Fruit fly (Drosophila melanogaster): ENCODE data around the gene spoon.

Gene spoon

dm6 chrX:5429778-5430576 lies 9.3 kb upstream of the spoon start (continued):
- TF ChIP-seq CG7786 (GFP tag; optimal IDR thresholded peaks at IDR 0.05): peak; percentile 75
- peak; percentile 43 for TF ChIP-seq CG18764 (GFP tag; optimal IDR thresholded peaks at IDR 0.05)
- TF ChIP-seq CG17385 (GFP tag; optimal IDR thresholded peaks at IDR 0.05): peak; percentile 80
- peak; percentile 85 for TF ChIP-seq CG9817 (tag; optimal IDR thresholded peaks at IDR 0.05)
- peak; percentile 78 for TF ChIP-seq Hsf (GFP tag; optimal IDR thresholded peaks at IDR 0.05)
- peak; percentile 64 for TF ChIP-seq onecut (GFP tag; IDR thresholded peaks at IDR 0.05)
- TF ChIP-seq Sry-δ (GFP tag; optimal IDR thresholded peaks at IDR 0.05): peak; percentile 34
- TF ChIP-seq emc (GFP tag; optimal IDR thresholded peaks at IDR 0.05): peak; percentile 35
- peak; percentile 83 for TF ChIP-seq Fer3 (tag; optimal IDR thresholded peaks at IDR 0.05)
- TF ChIP-seq tin (GFP tag; optimal IDR thresholded peaks at IDR 0.05): peak; percentile 54
- TF ChIP-seq CG12236 (GFP tag; optimal IDR thresholded peaks at IDR 0.05): peak; percentile 29
- peak; percentile 66 for TF ChIP-seq Ssrp (tag; optimal IDR thresholded peaks at IDR 0.05)
- TF ChIP-seq crc (GFP tag; optimal IDR thresholded peaks at IDR 0.05): peak; percentile 34
- TF ChIP-seq CG3838 (GFP tag; optimal IDR thresholded peaks at IDR 0.05): peak; percentile 7
- no peak for TF ChIP-seq CG33557 (GFP tag; optimal IDR thresholded peaks at IDR 0.05)
- peak; percentile 39 for TF ChIP-seq D19A (tag; optimal IDR thresholded peaks at IDR 0.05)
- TF ChIP-seq ftz-f1 (GFP tag; optimal IDR thresholded peaks at IDR 0.05): no peak
- TF ChIP-seq NK7.1 (GFP tag; optimal IDR thresholded peaks at IDR 0.05): peak; percentile 51
- 0 out of 2 replicates have a peak, but pooled peaks have one; percentile 24 for TF ChIP-seq Rx (GFP tag; IDR thresholded peaks at IDR 0.05)
- peak; percentile 92 for TF ChIP-seq Fer1 (GFP tag; optimal IDR thresholded peaks at IDR 0.05)
- peak; percentile 61 for TF ChIP-seq her (GFP tag; optimal IDR thresholded peaks at IDR 0.05)
- peak; percentile 10 for TF ChIP-seq CG3407 (GFP tag; optimal IDR thresholded peaks at IDR 0.05)
- peak; percentile 51 for TF ChIP-seq gcm2 (GFP tag; optimal IDR thresholded peaks at IDR 0.05)
- TF ChIP-seq Myb (GFP tag; optimal IDR thresholded peaks at IDR 0.05): peak; percentile 64
- TF ChIP-seq CG4424 (GFP tag; optimal IDR thresholded peaks at IDR 0.05): peak; percentile 73
- peak; percentile 69 for TF ChIP-seq CG17568 (GFP tag; optimal IDR thresholded peaks at IDR 0.05)
- TF ChIP-seq Oaz (GFP tag; IDR thresholded peaks at IDR 0.05): peak; percentile 42
- TF ChIP-seq Ets97D (GFP tag; optimal IDR thresholded peaks at IDR 0.05): peak; percentile 34
- no peak for TF ChIP-seq CG13123 (GFP tag; optimal IDR thresholded peaks at IDR 0.05)
- peak; percentile 44 for TF ChIP-seq CG11723 (GFP tag; optimal IDR thresholded peaks at IDR 0.05)
- peak; percentile 58 for TF ChIP-seq E2f2 (GFP tag; IDR thresholded peaks at IDR 0.05)
- peak; percentile 25; the same call in 1 of the 2 replicates for TF ChIP-seq CG8765 (GFP tag; IDR thresholded peaks at IDR 0.05)
- TF ChIP-seq CG10565 (GFP tag; optimal IDR thresholded peaks at IDR 0.05): no peak
- TF ChIP-seq Ptx1 (GFP tag; IDR thresholded peaks at IDR 0.05): peak; percentile 92
- TF ChIP-seq ash1 (GFP tag; optimal IDR thresholded peaks at IDR 0.05): no peak
- peak; percentile 56 for TF ChIP-seq disco-r (GFP tag; optimal IDR thresholded peaks at IDR 0.05)
- TF ChIP-seq Hr39 (optimal IDR thresholded peaks at IDR 0.05): no peak
- TF ChIP-seq org-1 (GFP tag; optimal IDR thresholded peaks at IDR 0.05): peak; percentile 80
- peak; percentile 50 for TF ChIP-seq Deaf1 (tag; optimal IDR thresholded peaks at IDR 0.05)
- TF ChIP-seq CG13424 (tag; optimal IDR thresholded peaks at IDR 0.05): peak; percentile 87
- peak; percentile 14 for TF ChIP-seq CG12769 (tag; optimal IDR thresholded peaks at IDR 0.05)
- peak; percentile 34 for TF ChIP-seq cg (GFP tag; optimal IDR thresholded peaks at IDR 0.05)
- peak; percentile 39 for TF ChIP-seq CG4854 (GFP tag; optimal IDR thresholded peaks at IDR 0.05)
- TF ChIP-seq tna (GFP tag; IDR thresholded peaks at IDR 0.05; ENCODE audit: partially characterized antibody): no peak
- TF ChIP-seq pros (GFP tag; optimal IDR thresholded peaks at IDR 0.05): no peak
- TF ChIP-seq NFAT (GFP tag; IDR thresholded peaks at IDR 0.05): peak; percentile 81
- peak; percentile 60 for TF ChIP-seq CG17359 (tag; optimal IDR thresholded peaks at IDR 0.05)
- peak; percentile 81 for TF ChIP-seq CG14441 (GFP tag; IDR thresholded peaks at IDR 0.05)
- TF ChIP-seq CG6689 (GFP tag; IDR thresholded peaks at IDR 0.05): peak; percentile 83
- peak; percentile 80 for TF ChIP-seq nom (GFP tag; optimal IDR thresholded peaks at IDR 0.05)
